Fruit fly (Drosophila melanogaster): ENCODE results near the gene Spn77Bc.

The Spn77Bc gene

dm6 chr3L:20348581-20349093 lies 6.2 kb downstream of the Spn77Bc start:
- TF ChIP-seq noc (tag; optimal IDR thresholded peaks at IDR 0.05), result no peak

- TF ChIP-seq noc (tag; optimal IDR thresholded peaks at IDR 0.05), result no peak
These were observed 7.0 kb downstream of the Spn77Bc start for dm6 chr3L:20349333-20349924.

- TF ChIP-seq noc (tag; optimal IDR thresholded peaks at IDR 0.05), result no peak
These were observed 10.7 kb downstream of the Spn77Bc start, which contains the start of gene CG5618 for dm6 chr3L:20353149-20353548. Gene CG5618, plus strand, starts transcription at chr3L:20353449.

dm6 chr3L:20353726-20354332 lies 11.4 kb downstream of the Spn77Bc start:
- no peak for TF ChIP-seq noc (tag; optimal IDR thresholded peaks at IDR 0.05)

dm6 chr3L:20354363-20354762 lies 11.9 kb downstream of the Spn77Bc start:
- no peak for TF ChIP-seq noc (tag; optimal IDR thresholded peaks at IDR 0.05)

- TF ChIP-seq noc (tag; optimal IDR thresholded peaks at IDR 0.05), result no peak
These were observed 12.4 kb downstream of the Spn77Bc start for dm6 chr3L:20354872-20355271.

- TF ChIP-seq noc (tag; optimal IDR thresholded peaks at IDR 0.05), result no peak
These were observed 14.2 kb downstream of the Spn77Bc start, which contains the start of gene kin17 for dm6 chr3L:20356613-20357012. Gene kin17, plus strand, starts transcription at chr3L:20356807.

dm6 chr3L:20358212-20358611 lies 15.8 kb downstream of the Spn77Bc start, which contains the start of gene CG5665:
Gene CG5665, plus strand, starts transcription at chr3L:20358512.
- no peak for TF ChIP-seq noc (tag; optimal IDR thresholded peaks at IDR 0.05)

- TF ChIP-seq noc (tag; optimal IDR thresholded peaks at IDR 0.05), result no peak
These were observed 19.0 kb downstream of the Spn77Bc start, which contains the start of gene Prim2 for dm6 chr3L:20361389-20361788. Gene Prim2, minus strand, starts transcription at chr3L:20361585.

dm6 chr3L:20366074-20366473 lies 23.6 kb downstream of the Spn77Bc start:
- no peak for TF ChIP-seq noc (tag; optimal IDR thresholded peaks at IDR 0.05)

dm6 chr3L:20366674-20367372 lies 24.4 kb downstream of the Spn77Bc start, which contains the start of the genes Toll-9 and in:
Gene Toll-9, minus strand, starts transcription at chr3L:20366724.
Gene in, plus strand, starts transcription at chr3L:20367198.
- TF ChIP-seq noc (tag; optimal IDR thresholded peaks at IDR 0.05), result no peak

dm6 chr3L:20370013-20370412 lies 27.6 kb downstream of the Spn77Bc start, which contains the start of gene CG13247:
Gene CG13247, plus strand, starts transcription at chr3L:20370313.
- no peak for TF ChIP-seq noc (tag; optimal IDR thresholded peaks at IDR 0.05)

- no peak for TF ChIP-seq noc (tag; optimal IDR thresholded peaks at IDR 0.05)
These were observed 33.0 kb downstream of the Spn77Bc start for dm6 chr3L:20375467-20375866.

dm6 chr3L:20375878-20376563 lies 33.6 kb downstream of the Spn77Bc start, which contains the start of the genes Ide and RhoBTB:
Gene Ide, minus strand, starts transcription at chr3L:20375896.
Gene RhoBTB, plus strand, starts transcription at chr3L:20376242.
- TF ChIP-seq noc (tag; optimal IDR thresholded peaks at IDR 0.05), result peak; percentile 75

dm6 chr3L:20376564-20376920 lies 34.1 kb downstream of the Spn77Bc start:
- TF ChIP-seq noc (tag; optimal IDR thresholded peaks at IDR 0.05), result no peak

- TF ChIP-seq noc (tag; optimal IDR thresholded peaks at IDR 0.05), result no peak
These were observed 37.1 kb downstream of the Spn77Bc start for dm6 chr3L:20379496-20379895.

Measured in whole organism, larva.